Worm (Caenorhabditis elegans) whole organism, L4 larva: ENCODE measurements around the gene H03G16.7.

Source experiments
- R02D3.7 ChIP-seq: fragments of 150-350 bp; sonication (generic microtip); optimal IDR thresholded peaks from 3 replicates; lab custom pipeline; 2014; ENCODE audit warnings: missing biosample characterization, missing genetic modification characterization
- Y48G9A.11 ChIP-seq: fragments of 200-800 bp; sonication (Bioruptor generic); IDR thresholded peaks from 2 replicates; pipeline ENCODE4 v1.3.6; 2022; ENCODE audit warnings: missing genetic modification reagents, missing genetic modification characterization, missing compliant biosample characterization
- ZK546.5 ChIP-seq, 2 experiments: sonication (generic microtip); optimal IDR thresholded peaks; 2 replicates each; lab custom pipeline; 2017; ENCODE audit warnings: missing biosample characterization in 2 of 2, missing genetic modification characterization in 2 of 2
- aha-1 ChIP-seq: fragments of 150-350 bp; peaks from one replicate; lab custom pipeline; 2014; ENCODE audit warnings: missing biosample characterization, missing genetic modification characterization
- attf-4 ChIP-seq: sonication (generic microtip); optimal IDR thresholded peaks from 3 replicates; lab custom pipeline; 2017; ENCODE audit warnings: missing biosample characterization, missing genetic modification characterization
- ceh-20 ChIP-seq: fragments of 200-800 bp; sonication (Bioruptor generic); IDR thresholded peaks from 2 replicates; pipeline ENCODE4 v1.3.6; 2022; ENCODE audit warnings: missing genetic modification reagents, missing genetic modification characterization, missing compliant biosample characterization
- ceh-32 ChIP-seq: sonication (generic microtip); optimal IDR thresholded peaks from 2 replicates; lab custom pipeline; 2016; ENCODE audit warnings: mild to moderate bottlenecking, missing genetic modification characterization, missing compliant biosample characterization; ENCODE audit not compliant: poor library complexity
- ceh-44 ChIP-seq: fragments of 200-800 bp; sonication (Bioruptor generic); IDR thresholded peaks from 2 replicates; pipeline ENCODE4 v1.3.6; 2022; ENCODE audit warnings: missing genetic modification reagents, missing genetic modification characterization, missing compliant biosample characterization
- ctbp-1 ChIP-seq: fragments of 200-800 bp; sonication (Bioruptor generic); IDR thresholded peaks from 2 replicates; pipeline ENCODE4 v1.3.6; 2022; ENCODE audit warnings: missing genetic modification reagents, missing genetic modification characterization, missing compliant biosample characterization
- daf-16 ChIP-seq, 3 experiments: sonication (generic microtip); optimal IDR thresholded peaks; 2 replicates each; lab custom pipeline; 2016 to 2017; ENCODE audit warnings: missing genetic modification characterization in 3 of 3, missing genetic modification reagents in 3 of 3, mild to moderate bottlenecking in 2 of 3, missing compliant biosample characterization in 2 of 3, missing biosample characterization in 1 of 3, moderate library complexity in 1 of 3
- daf-8 ChIP-seq: fragments of 200-800 bp; sonication (Bioruptor generic); IDR thresholded peaks from 2 replicates; pipeline ENCODE4 v1.3.6; 2022; ENCODE audit warnings: missing genetic modification characterization, missing compliant biosample characterization
- dmd-6 ChIP-seq: fragments of 200-800 bp; sonication (Bioruptor generic); IDR thresholded peaks from 2 replicates; pipeline ENCODE4 v1.3.6; 2022; ENCODE audit warnings: missing genetic modification reagents, missing genetic modification characterization, missing compliant biosample characterization
- dpl-1 ChIP-seq: fragments of 150-350 bp; optimal IDR thresholded peaks from 2 replicates; lab custom pipeline; 2014; ENCODE audit warnings: missing biosample characterization, missing genetic modification reagents, missing genetic modification characterization
- dve-1 ChIP-seq: sonication (generic microtip); optimal IDR thresholded peaks from 2 replicates; lab custom pipeline; 2017; ENCODE audit warnings: antibody characterized with exemption, mild to moderate bottlenecking, missing genetic modification characterization, missing compliant biosample characterization; ENCODE audit not compliant: insufficient read depth
- fkh-10 ChIP-seq: fragments of 150-350 bp; optimal IDR thresholded peaks from 2 replicates; lab custom pipeline; 2014; ENCODE audit warnings: missing biosample characterization, missing genetic modification reagents, missing genetic modification characterization
- fos-1 ChIP-seq: fragments of 150-350 bp; optimal IDR thresholded peaks from 2 replicates; lab custom pipeline; 2014; ENCODE audit warnings: missing biosample characterization, missing genetic modification characterization
- hlh-11 ChIP-seq: fragments of 200-800 bp; sonication (Bioruptor generic); optimal IDR thresholded peaks from 2 replicates; lab custom pipeline; 2018; ENCODE audit warnings: mild to moderate bottlenecking, missing genetic modification characterization, missing compliant biosample characterization
- hlh-30 ChIP-seq: sonication (generic microtip); optimal IDR thresholded peaks from 2 replicates; lab custom pipeline; 2017; ENCODE audit warnings: antibody characterized with exemption, mild to moderate bottlenecking, missing genetic modification characterization, missing compliant biosample characterization; ENCODE audit not compliant: insufficient read depth
- jun-1 ChIP-seq: fragments of 150-350 bp; optimal IDR thresholded peaks from 2 replicates; lab custom pipeline; 2014; ENCODE audit warnings: missing biosample characterization, missing genetic modification reagents, missing genetic modification characterization
- lim-7 ChIP-seq: fragments of 200-800 bp; sonication (Bioruptor generic); IDR thresholded peaks from 2 replicates; pipeline ENCODE4 v1.3.6; 2022; ENCODE audit warnings: missing genetic modification characterization, missing compliant biosample characterization
- lin-13 ChIP-seq: fragments of 150-350 bp; optimal IDR thresholded peaks from 2 replicates; lab custom pipeline; 2014; ENCODE audit warnings: missing biosample characterization, missing genetic modification reagents, missing genetic modification characterization
- lir-3 ChIP-seq: sonication (generic microtip); optimal IDR thresholded peaks from 2 replicates; lab custom pipeline; 2016; ENCODE audit warnings: mild to moderate bottlenecking, missing genetic modification characterization, missing compliant biosample characterization
- nhr-25 ChIP-seq: sonication (generic microtip); optimal IDR thresholded peaks from 2 replicates; lab custom pipeline; 2017; ENCODE audit warnings: missing genetic modification characterization, mild to moderate bottlenecking, missing compliant biosample characterization, antibody characterized with exemption, moderate library complexity, borderline replicate concordance; ENCODE audit not compliant: insufficient read depth
- nhr-28 ChIP-seq: fragments of 150-350 bp; optimal IDR thresholded peaks from 2 replicates; lab custom pipeline; 2014; ENCODE audit warnings: missing biosample characterization, missing genetic modification characterization
- nhr-77 ChIP-seq: fragments of 150-350 bp; optimal IDR thresholded peaks from 2 replicates; lab custom pipeline; 2014; ENCODE audit warnings: missing biosample characterization, missing genetic modification characterization
- php-3 ChIP-seq: fragments of 200-800 bp; sonication (Bioruptor generic); IDR thresholded peaks from 2 replicates; pipeline ENCODE4 v1.3.6; 2022; ENCODE audit warnings: missing genetic modification reagents, missing genetic modification characterization, missing compliant biosample characterization
- pqm-1 ChIP-seq: sonication (generic microtip); optimal IDR thresholded peaks from 2 replicates; lab custom pipeline; 2017; ENCODE audit warnings: missing biosample characterization, missing genetic modification characterization
- skn-1 ChIP-seq: fragments of 150-350 bp; optimal IDR thresholded peaks from 2 replicates; lab custom pipeline; 2014; ENCODE audit warnings: missing biosample characterization, missing genetic modification characterization
- tag-97 ChIP-seq: fragments of 200-800 bp; sonication (Bioruptor generic); IDR thresholded peaks from 2 replicates; pipeline ENCODE4 v1.3.6; 2022; ENCODE audit warnings: missing genetic modification characterization, missing compliant biosample characterization
- unc-62 ChIP-seq, 3 experiments: fragments of 150-350 bp in 1 of 3; sonication (generic microtip); optimal IDR thresholded peaks in 2 of 3; peaks in 1 of 3; 1 replicate in 1 of 3; 2 replicates in 2 of 3; lab custom pipeline; 2014 to 2017; ENCODE audit warnings: missing biosample characterization in 3 of 3, missing genetic modification characterization in 3 of 3, missing genetic modification reagents in 3 of 3, missing genotype in 1 of 3
- zfp-2 ChIP-seq: sonication (generic microtip); optimal IDR thresholded peaks from 2 replicates; lab custom pipeline; 2016; ENCODE audit warnings: mild to moderate bottlenecking, missing genetic modification characterization, missing compliant biosample characterization
- zfp-3 ChIP-seq: fragments of 200-800 bp; sonication (Bioruptor generic); conservative IDR thresholded peaks from 2 replicates; pipeline ENCODE4 v1.3.6; 2022; ENCODE audit warnings: missing genetic modification reagents, missing genetic modification characterization, missing compliant biosample characterization
- ztf-7 ChIP-seq: fragments of 150-350 bp; optimal IDR thresholded peaks from 2 replicates; lab custom pipeline; 2014; ENCODE audit warnings: missing biosample characterization, missing genetic modification characterization

Gene H03G16.7

DNA sequence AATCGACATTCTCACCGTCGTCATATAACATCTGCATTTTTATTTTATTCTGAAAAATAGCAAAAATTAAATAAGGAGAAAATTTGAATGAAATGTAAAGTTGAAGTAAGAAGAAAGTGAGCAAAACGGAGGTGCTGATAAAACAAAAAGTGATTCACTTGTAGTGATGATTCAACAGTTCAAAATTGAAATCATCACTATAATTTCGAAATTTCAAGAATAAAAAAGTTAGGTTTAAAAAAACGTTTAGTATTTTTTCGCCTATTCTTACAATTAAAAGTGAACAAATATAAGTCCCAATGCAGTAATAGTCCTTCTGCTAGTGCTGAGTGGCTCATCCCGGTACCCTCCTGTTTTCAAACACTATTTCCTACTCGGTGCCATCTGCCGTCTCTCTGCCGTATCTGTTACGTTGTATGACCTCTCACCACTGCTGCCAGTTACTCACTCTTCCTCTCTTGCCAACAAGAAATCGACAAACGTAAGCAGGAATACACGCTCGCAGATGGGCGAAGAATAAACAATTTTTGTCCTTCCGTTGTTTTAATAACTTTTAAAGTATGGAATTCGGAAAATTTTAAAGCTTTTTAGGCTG lies 44.7 kb upstream of the H03G16.7 start, which contains the start of gene dhhc-1 (continued):
- TF ChIP-seq tag-97 (no peak), lim-7 (GFP tag; lab: Robert Waterston, UW) (no peak), lin-13 (GFP tag; lab: Kevin White, UChicago) (no peak), fkh-10 (GFP tag; lab: Kevin White, UChicago) (no peak), Y48G9A.11 (GFP tag; lab: Robert Waterston, UW) (no peak), ceh-44 (no peak), ctbp-1 (GFP tag; lab: Robert Waterston, UW) (no peak), fos-1 (tag; lab: Kevin White, UChicago) (no peak), hlh-30 (tag; lab: Kevin White, UChicago) (peak; percentile 33)

DNA sequence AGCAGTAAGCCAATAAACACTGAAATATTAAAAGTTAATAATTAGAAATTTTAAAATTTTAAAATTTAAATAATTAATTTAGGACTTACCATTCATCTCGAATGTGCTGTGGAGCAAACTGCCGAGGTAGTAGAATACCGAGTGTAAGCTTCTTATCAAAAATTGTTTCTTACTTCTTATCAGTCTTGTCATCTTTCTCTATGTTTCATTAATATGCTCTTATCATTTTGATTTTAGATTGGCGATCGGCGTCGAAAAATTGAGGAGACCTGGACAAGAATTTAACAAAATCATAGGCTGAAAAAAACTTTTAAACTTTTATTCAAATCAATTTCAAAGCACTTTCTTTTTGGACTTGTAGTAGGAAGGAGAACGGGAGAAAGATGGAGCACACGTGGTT lies 41.9 kb upstream of the H03G16.7 start, which contains the start of gene F09B12.3:
F09B12.3 (minus strand) TSS at position 192 of the 400 bp plus-strand sequence.
- peak; percentile 51 for TF ChIP-seq dmd-6 (GFP tag; lab: Robert Waterston, UW)
- peak; percentile 27 for TF ChIP-seq hlh-11 (tag; lab: Kevin White, UChicago)
- TF ChIP-seq nhr-25 (tag; lab: Kevin White, UChicago) = no peak
- no peak for TF ChIP-seq ceh-32
- TF ChIP-seq daf-16 (GFP tag; optimal IDR thresholded peaks at IDR 0.05; lab: Kevin White, UChicago) = no peak
- peak; percentile 52 for TF ChIP-seq daf-16 (tag; optimal IDR thresholded peaks at IDR 0.05; lab: Kevin White, UChicago)
- TF ChIP-seq skn-1 = no peak
- no peak for TF ChIP-seq lir-3
- no peak for TF ChIP-seq zfp-3 (GFP tag; lab: Robert Waterston, UW)
- TF ChIP-seq daf-8 (GFP tag; lab: Robert Waterston, UW) = no peak
- no peak for TF ChIP-seq dpl-1
- TF ChIP-seq ztf-7 (tag; lab: Kevin White, UChicago) = no peak
- peak; percentile 35 for TF ChIP-seq dve-1 (tag; lab: Kevin White, UChicago)
- no peak for TF ChIP-seq ceh-44
- no peak for TF ChIP-seq R02D3.7 (tag; lab: Kevin White, UChicago)
- no peak for TF ChIP-seq zfp-2 (tag; lab: Kevin White, UChicago)
- no peak for TF ChIP-seq tag-97
- TF ChIP-seq jun-1 (tag; lab: Kevin White, UChicago) = no peak
- peak; percentile 10 for TF ChIP-seq nhr-77 (tag; lab: Kevin White, UChicago)
- TF ChIP-seq Y48G9A.11 (GFP tag; lab: Robert Waterston, UW) = no peak
- TF ChIP-seq pqm-1 = peak; percentile 94
- TF ChIP-seq nhr-28 (tag; lab: Kevin White, UChicago) = peak; percentile 45
- TF ChIP-seq attf-4 (tag; lab: Kevin White, UChicago) = no peak
- TF ChIP-seq ZK546.5 (tag; optimal IDR thresholded peaks at IDR 0.05; lab: Kevin White, UChicago) = no peak

DNA sequence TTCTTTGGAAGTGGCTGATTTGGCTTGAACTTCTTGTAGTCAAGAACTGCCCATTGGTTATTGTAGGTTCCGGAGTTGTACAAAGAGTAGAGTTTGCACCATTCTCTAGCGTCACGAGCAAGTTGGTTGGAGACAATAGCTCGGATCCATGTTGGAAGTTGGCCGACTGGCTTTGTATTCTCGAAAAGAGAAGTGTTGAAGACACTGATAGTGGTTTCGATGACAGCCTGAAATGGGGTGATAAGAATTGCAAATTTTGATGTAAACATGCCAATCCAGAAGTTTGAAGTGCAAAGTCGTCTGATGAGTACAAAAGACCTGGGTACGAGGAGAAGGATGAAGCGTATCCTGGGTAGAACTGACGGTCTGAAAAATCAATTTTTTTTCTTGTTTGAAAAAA lies 40.5 kb upstream of the H03G16.7 start:
- TF ChIP-seq nhr-77 (tag; lab: Kevin White, UChicago) (no peak), dve-1 (tag; lab: Kevin White, UChicago) (peak; percentile 20), pqm-1 (peak; percentile 27), dmd-6 (GFP tag; lab: Robert Waterston, UW) (peak; percentile 64), daf-16 (GFP tag; optimal IDR thresholded peaks at IDR 0.05; lab: Kevin White, UChicago) (no peak), daf-16 (tag; optimal IDR thresholded peaks at IDR 0.05; lab: Kevin White, UChicago) (peak; percentile 63), hlh-11 (tag; lab: Kevin White, UChicago) (peak; percentile 20), jun-1 (tag; lab: Kevin White, UChicago) (no peak), aha-1 (tag; lab: Kevin White, UChicago) (peak; percentile 58)

DNA sequence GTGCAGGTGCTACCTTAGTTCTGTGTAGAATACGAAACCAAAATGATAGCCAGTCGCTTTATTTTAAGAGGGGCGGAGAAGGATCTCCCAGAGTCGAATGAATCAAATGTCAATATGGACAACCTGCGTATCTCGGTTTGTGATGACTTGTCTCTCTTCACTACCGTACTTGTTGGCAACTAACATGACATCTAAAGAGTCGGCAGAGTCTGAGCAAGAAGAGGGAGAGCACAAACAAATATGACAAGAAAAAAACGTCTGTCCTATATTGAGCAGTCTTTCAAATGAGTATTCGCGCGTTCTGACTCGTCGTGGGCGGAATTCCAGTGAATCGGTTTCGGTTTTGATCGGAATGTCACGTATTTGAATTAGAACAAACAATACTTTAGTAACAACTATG lies 39.2 kb upstream of the H03G16.7 start, which contains the start of gene F09B12.7:
F09B12.7 (minus strand) TSS at position 101 of the 400 bp plus-strand sequence.
- no peak for TF ChIP-seq ceh-20
- no peak for TF ChIP-seq php-3 (GFP tag; lab: Robert Waterston, UW)
- peak in 1 of 2 experiments; percentile 73 for TF ChIP-seq unc-62 (GFP tag; optimal IDR thresholded peaks at IDR 0.05 in 1 of 2; lab: Kevin White, UChicago)
- TF ChIP-seq unc-62 (tag; optimal IDR thresholded peaks at IDR 0.05; lab: Kevin White, UChicago) = no peak
